Fruit fly (Drosophila melanogaster): ENCODE results near the gene Hsc70-4.
A peak's percentile ranks its signal among the peaks of the same experiment; 100 is the strongest.

Gene Hsc70-4

dm6 chr3R:15292241-15293004 lies 49.9 kb downstream of the Hsc70-4 start (continued):
- TF ChIP-seq pita (GFP tag; optimal IDR thresholded peaks at IDR 0.05) (no peak), CG12744 (GFP tag; optimal IDR thresholded peaks at IDR 0.05) (no peak), CG10979 (tag; optimal IDR thresholded peaks at IDR 0.05) (no peak), CG8290 (GFP tag; optimal IDR thresholded peaks at IDR 0.05) (no peak), CG8290 (tag; optimal IDR thresholded peaks at IDR 0.05) (peak in 1 of 2 experiments; percentile 53), Dip2 (GFP tag; IDR thresholded peaks at IDR 0.05) (no peak), CG11247 (GFP tag; IDR thresholded peaks at IDR 0.05) (no peak), CG15073 (GFP tag; optimal IDR thresholded peaks at IDR 0.05) (no peak), Meics (GFP tag; optimal IDR thresholded peaks at IDR 0.05) (peak; percentile 50), CG17829 (tag; optimal IDR thresholded peaks at IDR 0.05) (peak; percentile 9), Med (GFP tag) (peak; percentile 87), NC2α (GFP tag; optimal IDR thresholded peaks at IDR 0.05) (no peak), CG12155 (GFP tag; optimal IDR thresholded peaks at IDR 0.05) (peak; percentile 31), CG9876 (GFP tag; optimal IDR thresholded peaks at IDR 0.05) (peak; percentile 2), CG2129 (GFP tag; IDR thresholded peaks at IDR 0.05; ENCODE audit: partially characterized antibody) (no peak), CG12236 (GFP tag; optimal IDR thresholded peaks at IDR 0.05) (no peak), CG6813 (GFP tag; optimal IDR thresholded peaks at IDR 0.05) (no peak), CG6272 (GFP tag; IDR thresholded peaks at IDR 0.05) (no peak), Lim3 (GFP tag; IDR thresholded peaks at IDR 0.05) (no peak), slp2 (GFP tag; optimal IDR thresholded peaks at IDR 0.05) (no peak), CoRest (tag; optimal IDR thresholded peaks at IDR 0.05) (peak; percentile 35), HLH54F (GFP tag; optimal IDR thresholded peaks at IDR 0.05) (peak; percentile 6), ftz-f1 (GFP tag; optimal IDR thresholded peaks at IDR 0.05) (peak; percentile 52), CkIIα-i1 (GFP tag; IDR thresholded peaks at IDR 0.05) (no peak), CG32767 (GFP tag; IDR thresholded peaks at IDR 0.05) (no peak), kni (GFP tag; optimal IDR thresholded peaks at IDR 0.05) (no peak), fd3F (GFP tag; optimal IDR thresholded peaks at IDR 0.05) (no peak), CG6683 (GFP tag; optimal IDR thresholded peaks at IDR 0.05) (no peak), CG18599 (GFP tag; optimal IDR thresholded peaks at IDR 0.05) (peak; percentile 73), ara (GFP tag; IDR thresholded peaks at IDR 0.05) (no peak), tgo (GFP tag; IDR thresholded peaks at IDR 0.05) (no peak), CG12219 (GFP tag; optimal IDR thresholded peaks at IDR 0.05) (peak; percentile 1), gsb (GFP tag; IDR thresholded peaks at IDR 0.05) (no peak), eve (GFP tag; optimal IDR thresholded peaks at IDR 0.05) (no peak), crc (GFP tag; optimal IDR thresholded peaks at IDR 0.05) (peak; percentile 20), bsh (GFP tag; optimal IDR thresholded peaks at IDR 0.05) (peak in 1 of 2 experiments; percentile 49), ro (GFP tag; IDR thresholded peaks at IDR 0.05) (no peak), Vsx1 (GFP tag; optimal IDR thresholded peaks at IDR 0.05) (no peak), CG18011 (GFP tag; optimal IDR thresholded peaks at IDR 0.05) (no peak), CG30020 (tag; optimal IDR thresholded peaks at IDR 0.05) (no peak), HLH3B (GFP tag; IDR thresholded peaks at IDR 0.05) (no peak), BEAF-32 (GFP tag; optimal IDR thresholded peaks at IDR 0.05) (no peak), toy (GFP tag; IDR thresholded peaks at IDR 0.05) (no peak), CG7928 (GFP tag; optimal IDR thresholded peaks at IDR 0.05) (no peak), Kr (GFP tag; optimal IDR thresholded peaks at IDR 0.05) (no peak), Blimp-1 (GFP tag; optimal IDR thresholded peaks at IDR 0.05) (peak; percentile 12), CG9817 (tag; optimal IDR thresholded peaks at IDR 0.05) (peak; percentile 46), CG13123 (GFP tag; optimal IDR thresholded peaks at IDR 0.05) (no peak), jigr1 (GFP tag; IDR thresholded peaks at IDR 0.05) (no peak), cato (GFP tag; optimal IDR thresholded peaks at IDR 0.05; ENCODE audit: borderline replicate concordance) (no peak)
